Fruit fly (Drosophila melanogaster): ENCODE data around the gene CG32102.
A peak's percentile ranks its signal among the peaks of the same experiment; 100 is the strongest.

Gene CG32102

DNA sequence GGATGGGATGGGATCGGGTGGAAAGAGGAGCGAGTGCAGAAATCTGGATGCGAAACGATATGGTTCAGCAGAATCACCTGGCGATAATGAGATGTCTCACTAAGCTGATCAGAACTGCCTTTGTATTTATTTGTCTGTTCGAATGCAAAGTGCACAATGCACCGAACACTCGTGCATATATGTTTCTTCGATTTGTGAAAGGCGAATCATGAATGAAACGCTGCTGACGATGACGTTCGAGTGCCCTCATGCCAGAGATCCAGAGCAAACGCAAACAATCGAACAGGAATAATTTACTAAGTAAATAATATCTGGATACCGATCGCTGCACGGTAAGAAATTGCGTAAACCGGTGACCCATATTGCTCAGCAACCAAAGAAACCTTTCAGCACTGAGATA lies at the start of gene CG32102:
CG32102 (minus strand) TSS at position 101 of the 400 bp plus-strand sequence.
- TF ChIP-seq N (GFP tag; optimal IDR thresholded peaks at IDR 0.05), result no peak
- no peak for TF ChIP-seq Jra (GFP tag; optimal IDR thresholded peaks at IDR 0.05)
- TF ChIP-seq Hr78 (GFP tag; optimal IDR thresholded peaks at IDR 0.05), result no peak
- no peak for TF ChIP-seq brk (GFP tag; optimal IDR thresholded peaks at IDR 0.05)
- TF ChIP-seq Myc (optimal IDR thresholded peaks at IDR 0.05), result no peak
- no peak for TF ChIP-seq Sp1 (GFP tag; optimal IDR thresholded peaks at IDR 0.05)
- TF ChIP-seq tai (GFP tag; optimal IDR thresholded peaks at IDR 0.05), result no peak
- TF ChIP-seq sv (GFP tag; optimal IDR thresholded peaks at IDR 0.05), result no peak
- no peak for TF ChIP-seq rgr (GFP tag; optimal IDR thresholded peaks at IDR 0.05)
- TF ChIP-seq Hr83 (GFP tag; optimal IDR thresholded peaks at IDR 0.05; ENCODE audit: poor library complexity, severe bottlenecking), result no peak
- no peak for TF ChIP-seq Vsx2 (GFP tag; optimal IDR thresholded peaks at IDR 0.05; ENCODE audit: partially characterized antibody)
- no peak for TF ChIP-seq Dif (GFP tag; optimal IDR thresholded peaks at IDR 0.05; ENCODE audit: partially characterized antibody)
- no peak for TF ChIP-seq h (GFP tag; optimal IDR thresholded peaks at IDR 0.05)
- TF ChIP-seq fru (GFP tag; optimal IDR thresholded peaks at IDR 0.05), result no peak
- TF ChIP-seq GATAd (GFP tag; optimal IDR thresholded peaks at IDR 0.05), result no peak
- no peak for TF ChIP-seq br (GFP tag; optimal IDR thresholded peaks at IDR 0.05)
- no peak for TF ChIP-seq HLH106 (tag; optimal IDR thresholded peaks at IDR 0.05)
- no peak for TF ChIP-seq jim (GFP tag; optimal IDR thresholded peaks at IDR 0.05)
- no peak for TF ChIP-seq dsf (GFP tag; optimal IDR thresholded peaks at IDR 0.05; ENCODE audit: borderline replicate concordance)

DNA sequence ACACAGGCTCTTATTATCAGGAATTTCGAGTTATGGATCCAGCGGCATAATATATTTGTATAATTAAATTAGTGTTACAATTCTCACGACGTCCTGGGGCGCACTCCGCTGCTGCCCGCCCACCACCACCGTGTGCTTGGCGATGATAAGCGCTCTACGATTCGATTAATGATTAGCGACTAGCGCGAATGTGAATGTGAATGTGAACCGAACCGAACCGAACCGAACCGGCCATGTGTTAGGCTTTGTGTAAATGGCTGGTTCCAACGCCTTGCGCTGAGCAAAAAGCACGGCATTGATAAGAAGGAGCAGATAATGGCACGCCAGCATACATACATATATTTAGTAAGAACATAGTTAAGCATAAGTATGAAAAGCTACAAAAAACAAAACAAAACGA lies 49.7 kb upstream of the CG32102 start:
- TF ChIP-seq Dif (GFP tag; optimal IDR thresholded peaks at IDR 0.05; ENCODE audit: partially characterized antibody) (peak; percentile 8), h (GFP tag; optimal IDR thresholded peaks at IDR 0.05) (peak; percentile 25), Rel (GFP tag; optimal IDR thresholded peaks at IDR 0.05) (no peak), Rel (tag; optimal IDR thresholded peaks at IDR 0.05) (peak; percentile 38), sv (GFP tag; optimal IDR thresholded peaks at IDR 0.05) (no peak)

DNA sequence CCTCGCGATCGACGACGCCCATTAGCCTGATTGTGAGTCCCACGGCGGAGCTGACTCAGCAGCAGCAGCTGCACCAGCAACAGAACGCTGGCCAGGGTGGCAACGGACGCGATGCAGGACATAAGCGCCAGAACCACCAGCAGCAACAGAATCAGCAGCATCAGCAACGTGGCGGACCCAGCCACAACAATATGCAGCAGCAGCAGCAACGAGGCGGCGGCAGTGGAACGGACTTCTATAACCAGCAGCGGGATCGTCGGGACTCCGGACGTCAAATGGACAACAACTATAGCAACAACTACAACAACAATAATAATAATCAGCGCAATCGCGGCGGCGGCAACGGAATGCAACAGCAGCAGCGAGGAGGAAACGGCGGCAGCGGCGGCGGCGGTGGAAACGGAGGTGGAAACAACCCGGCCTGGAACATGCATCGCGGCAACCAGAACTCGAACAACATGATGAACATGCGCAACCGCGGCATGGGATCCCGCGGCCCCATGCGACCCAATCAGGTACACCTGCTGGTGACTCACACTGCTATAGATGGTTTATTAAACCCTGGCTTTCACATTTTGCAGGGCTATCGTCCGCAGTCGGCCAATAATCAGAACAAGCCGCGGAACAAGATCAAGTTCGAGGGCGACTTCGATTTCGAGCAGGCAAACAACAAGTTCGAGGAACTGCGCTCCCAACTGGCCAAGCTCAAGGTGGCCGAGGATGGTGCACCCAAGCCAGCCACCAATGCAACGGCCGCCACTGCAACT lies 48.0 kb upstream of the CG32102 start:
- TF ChIP-seq brk (GFP tag; optimal IDR thresholded peaks at IDR 0.05) (no peak), Dfd (GFP tag; optimal IDR thresholded peaks at IDR 0.05) (peak; percentile 92), pan (optimal IDR thresholded peaks at IDR 0.05) (no peak)

DNA sequence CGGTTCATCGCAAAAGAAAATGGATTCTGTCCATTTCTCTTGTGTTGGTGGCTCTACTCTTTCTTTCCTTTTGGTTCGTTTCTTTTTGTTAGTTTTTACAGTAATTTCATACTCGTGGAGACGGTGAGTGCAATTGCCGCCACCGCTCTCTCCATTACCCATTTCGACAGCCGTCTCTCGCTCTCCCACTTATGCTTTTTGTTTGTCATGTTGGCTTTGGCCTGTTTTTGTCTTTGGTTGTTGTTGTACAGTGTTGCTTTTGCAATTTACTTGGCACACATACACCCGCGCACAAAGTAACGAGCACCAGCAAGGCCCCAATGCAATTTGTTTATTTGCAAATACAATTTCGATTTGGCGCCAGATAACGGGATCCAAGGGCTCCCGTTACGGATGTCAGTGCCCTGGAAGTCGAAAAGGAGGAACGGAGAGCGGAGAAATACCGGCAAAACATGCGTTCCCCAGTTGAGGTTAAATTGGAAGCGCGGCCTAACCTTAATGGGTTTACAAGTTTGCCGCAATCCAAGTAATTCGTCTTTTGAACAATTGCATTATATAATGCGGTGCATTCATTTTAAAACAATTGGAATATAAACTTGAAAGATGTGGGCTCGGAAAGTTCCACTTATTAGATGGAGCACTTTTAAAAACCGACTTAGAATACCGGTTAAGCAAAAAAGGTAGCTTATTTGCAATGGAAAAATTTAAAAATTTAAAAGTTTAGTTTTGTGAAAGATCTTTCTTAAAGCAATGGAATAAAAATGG lies 46.3 kb upstream of the CG32102 start:
- TF ChIP-seq N (GFP tag; optimal IDR thresholded peaks at IDR 0.05) (no peak), Hnf4 (GFP tag; optimal IDR thresholded peaks at IDR 0.05) (no peak), Hr83 (GFP tag; optimal IDR thresholded peaks at IDR 0.05; ENCODE audit: poor library complexity, severe bottlenecking) (no peak), OdsH (GFP tag; optimal IDR thresholded peaks at IDR 0.05) (peak; percentile 24), ey (GFP tag; optimal IDR thresholded peaks at IDR 0.05) (no peak), dsf (GFP tag; optimal IDR thresholded peaks at IDR 0.05; ENCODE audit: borderline replicate concordance) (no peak), usp (GFP tag; optimal IDR thresholded peaks at IDR 0.05) (no peak), psq (GFP tag; optimal IDR thresholded peaks at IDR 0.05) (peak; percentile 3), CG32264 (GFP tag; optimal IDR thresholded peaks at IDR 0.05) (no peak), lola (GFP tag; optimal IDR thresholded peaks at IDR 0.05) (no peak), sage (GFP tag; optimal IDR thresholded peaks at IDR 0.05) (no peak), Abd-B (GFP tag; optimal IDR thresholded peaks at IDR 0.05) (no peak), Mio (GFP tag; optimal IDR thresholded peaks at IDR 0.05) (no peak), Jra (GFP tag; optimal IDR thresholded peaks at IDR 0.05) (no peak), tai (GFP tag; optimal IDR thresholded peaks at IDR 0.05) (no peak), CrebA (GFP tag; optimal IDR thresholded peaks at IDR 0.05; ENCODE audit: borderline replicate concordance) (no peak), dmrt93B (GFP tag; optimal IDR thresholded peaks at IDR 0.05) (no peak), brk (GFP tag; optimal IDR thresholded peaks at IDR 0.05) (no peak), Rel (GFP tag; optimal IDR thresholded peaks at IDR 0.05) (no peak), Rel (tag; optimal IDR thresholded peaks at IDR 0.05) (no peak), rgr (GFP tag; optimal IDR thresholded peaks at IDR 0.05) (no peak), Dif (GFP tag; optimal IDR thresholded peaks at IDR 0.05; ENCODE audit: partially characterized antibody) (peak; percentile 30), Sp1 (GFP tag; optimal IDR thresholded peaks at IDR 0.05) (peak; percentile 32), woc (GFP tag; optimal IDR thresholded peaks at IDR 0.05) (no peak), foxo (GFP tag; optimal IDR thresholded peaks at IDR 0.05) (no peak), Dfd (GFP tag; optimal IDR thresholded peaks at IDR 0.05) (no peak), sv (GFP tag; optimal IDR thresholded peaks at IDR 0.05) (no peak), pan (optimal IDR thresholded peaks at IDR 0.05) (no peak), h (GFP tag; optimal IDR thresholded peaks at IDR 0.05) (no peak), CG9705 (GFP tag; optimal IDR thresholded peaks at IDR 0.05) (no peak), dl (GFP tag; optimal IDR thresholded peaks at IDR 0.05; ENCODE audit: insufficient read depth in 1 of 2, partially characterized antibody in 2 of 2) (peak in 1 of 2 experiments; percentile 1), Myc (optimal IDR thresholded peaks at IDR 0.05) (no peak), Vsx2 (GFP tag; optimal IDR thresholded peaks at IDR 0.05; ENCODE audit: partially characterized antibody) (no peak), GATAd (GFP tag; optimal IDR thresholded peaks at IDR 0.05) (no peak), HLH106 (tag; optimal IDR thresholded peaks at IDR 0.05) (no peak), br (GFP tag; optimal IDR thresholded peaks at IDR 0.05) (no peak)

Measured in whole organism, wandering third instar larva.